Worm (Caenorhabditis elegans): ENCODE data around the gene srx-92.
"Not testable (repeated sequence)": the region's sequence is repeated elsewhere in the genome, so short reads cannot be mapped to it uniquely, and the experiment has no call there.

The srx-92 gene

ce11 chrV:7337218-7337617 is 12.0 kb upstream of the srx-92 start, which contains the start of gene F10G2.7:
Gene F10G2.7 (minus strand): TSS chrV:7337318.
- not testable (repeated sequence) for TF ChIP-seq ztf-4, fos-1, nhr-6 (tag; optimal IDR thresholded peaks at IDR 0.05)

ce11 chrV:7332253-7332652 is 7.1 kb upstream of the srx-92 start, which contains the start of gene F10G2.1:
Gene F10G2.1 (plus strand): TSS chrV:7332553.
- no peak for TF ChIP-seq F13H6.1 (tag; optimal IDR thresholded peaks at IDR 0.05)
- no peak for TF ChIP-seq nhr-6 (tag; optimal IDR thresholded peaks at IDR 0.05)
- TF ChIP-seq nhr-77 (tag; optimal IDR thresholded peaks at IDR 0.05): no peak
- TF ChIP-seq elt-1 (tag; optimal IDR thresholded peaks at IDR 0.05): no peak
- TF ChIP-seq unc-39 (tag; optimal IDR thresholded peaks at IDR 0.05): no peak
- TF ChIP-seq ceh-16 (tag; optimal IDR thresholded peaks at IDR 0.05): no peak

ce11 chrV:7330868-7331267 is 5.7 kb upstream of the srx-92 start, which contains the start of gene F10G2.2:
Gene F10G2.2 (plus strand): TSS chrV:7331168.
- TF ChIP-seq nhr-21 (tag; optimal IDR thresholded peaks at IDR 0.05) (no peak), nhr-77 (tag; optimal IDR thresholded peaks at IDR 0.05) (no peak), aly-2 (tag; optimal IDR thresholded peaks at IDR 0.05) (no peak), fos-1 (tag; optimal IDR thresholded peaks at IDR 0.05) (no peak), sma-3 (GFP tag; optimal IDR thresholded peaks at IDR 0.05) (no peak), egl-27 (tag; optimal IDR thresholded peaks at IDR 0.05) (no peak), R02D3.7 (tag; optimal IDR thresholded peaks at IDR 0.05) (no peak), lsy-2 (tag; optimal IDR thresholded peaks at IDR 0.05) (no peak), nhr-23 (tag; optimal IDR thresholded peaks at IDR 0.05) (no peak), nhr-237 (tag; optimal IDR thresholded peaks at IDR 0.05) (no peak), elt-1 (tag; optimal IDR thresholded peaks at IDR 0.05) (no peak), snpc-4 (tag; optimal IDR thresholded peaks at IDR 0.05) (no peak), gmeb-1 (tag; optimal IDR thresholded peaks at IDR 0.05) (no peak), lin-13 (GFP tag; optimal IDR thresholded peaks at IDR 0.05) (no peak), mab-5 (tag; optimal IDR thresholded peaks at IDR 0.05) (no peak), unc-55 (GFP tag; optimal IDR thresholded peaks at IDR 0.05) (no peak), nhr-12 (tag; optimal IDR thresholded peaks at IDR 0.05) (no peak)

- TF ChIP-seq alr-1 (tag; optimal IDR thresholded peaks at IDR 0.05): no peak
- TF ChIP-seq ztf-11 (tag; optimal IDR thresholded peaks at IDR 0.05): no peak
- no peak for TF ChIP-seq zag-1 (tag; optimal IDR thresholded peaks at IDR 0.05)
- no peak for TF ChIP-seq fos-1 (tag; optimal IDR thresholded peaks at IDR 0.05)
- TF ChIP-seq R02D3.7 (tag; optimal IDR thresholded peaks at IDR 0.05): no peak
- TF ChIP-seq nhr-11 (tag; optimal IDR thresholded peaks at IDR 0.05): no peak
- no peak for TF ChIP-seq lin-39 (tag; optimal IDR thresholded peaks at IDR 0.05)
- TF ChIP-seq F13H6.1 (tag; optimal IDR thresholded peaks at IDR 0.05): no peak
- TF ChIP-seq gmeb-1 (tag; optimal IDR thresholded peaks at IDR 0.05): no peak
- TF ChIP-seq unc-39 (tag; optimal IDR thresholded peaks at IDR 0.05): no peak
- no peak for TF ChIP-seq ceh-82 (tag; optimal IDR thresholded peaks at IDR 0.05)
- TF ChIP-seq unc-62 (GFP tag; optimal IDR thresholded peaks at IDR 0.05): no peak
- no peak for TF ChIP-seq nhr-25 (tag; optimal IDR thresholded peaks at IDR 0.05)
Observed at ce11 chrV:7328092-7328491, 2.9 kb upstream of the srx-92 start, which contains the start of gene clec-7. Gene clec-7 (plus strand): TSS chrV:7328392.

ce11 chrV:7326928-7327327 is 1.7 kb upstream of the srx-92 start, which contains the start of gene F10G2.4:
Gene F10G2.4 (plus strand): TSS chrV:7327228.
- TF ChIP-seq nhr-6 (tag; optimal IDR thresholded peaks at IDR 0.05) (no peak), alr-1 (tag; optimal IDR thresholded peaks at IDR 0.05) (no peak)

- TF ChIP-seq ztf-4 (tag; optimal IDR thresholded peaks at IDR 0.05) (no peak), blmp-1 (tag; optimal IDR thresholded peaks at IDR 0.05; ENCODE audit: insufficient read depth) (no peak), dmd-4 (tag; optimal IDR thresholded peaks at IDR 0.05) (no peak), nhr-237 (tag; optimal IDR thresholded peaks at IDR 0.05) (no peak), ceh-82 (tag; optimal IDR thresholded peaks at IDR 0.05) (no peak), ZK546.5 (tag; optimal IDR thresholded peaks at IDR 0.05) (no peak), mdl-1 (tag; optimal IDR thresholded peaks at IDR 0.05) (no peak), peb-1 (tag; optimal IDR thresholded peaks at IDR 0.05) (no peak), aly-2 (tag; optimal IDR thresholded peaks at IDR 0.05) (no peak)
Observed at ce11 chrV:7321915-7322314, 3.3 kb downstream of the srx-92 start, which contains the start of gene F10G2.10. Gene F10G2.10 (plus strand): TSS chrV:7322215.

Measured in whole organism, L2 larva.